Worm (Caenorhabditis elegans) whole organism, midembryonic: ENCODE measurements around the gene gar-2.

ENCODE experiments used
- T22C8.4 ChIP-seq: fragments of 200-800 bp; sonication (Bioruptor generic); IDR thresholded peaks from 2 replicates; pipeline ENCODE4 v1.3.6; 2022; ENCODE audit warnings: missing genetic modification characterization, missing compliant biosample characterization
- cog-1 ChIP-seq: sonication (generic microtip); optimal IDR thresholded peaks from 2 replicates; lab custom pipeline; 2016; ENCODE audit warnings: missing genetic modification characterization, missing compliant biosample characterization
- flt-1 ChIP-seq: fragments of 200-800 bp; sonication (Bioruptor generic); IDR thresholded peaks from 2 replicates; pipeline ENCODE4 v1.3.6; 2022; ENCODE audit warnings: missing genetic modification characterization, missing compliant biosample characterization
- klf-2 ChIP-seq: fragments of 200-800 bp; sonication (Bioruptor generic); conservative IDR thresholded peaks from 2 replicates; pipeline ENCODE4 v1.3.6; 2022; ENCODE audit warnings: missing genetic modification reagents, missing genetic modification characterization, missing compliant biosample characterization
- ref-1 ChIP-seq: fragments of 200-800 bp; sonication (Bioruptor generic); conservative IDR thresholded peaks from 2 replicates; pipeline ENCODE4 v1.3.6; 2022; ENCODE audit warnings: missing genetic modification reagents, missing genetic modification characterization, missing compliant biosample characterization
- tab-1 ChIP-seq: fragments of 200-800 bp; sonication (Bioruptor generic); IDR thresholded peaks from 2 replicates; pipeline ENCODE4 v1.3.6; 2022; ENCODE audit warnings: missing genetic modification characterization, missing compliant biosample characterization
- ztf-23 ChIP-seq: fragments of 200-800 bp; sonication (Bioruptor generic); IDR thresholded peaks from 2 replicates; pipeline ENCODE4 v1.3.6; 2022; ENCODE audit warnings: missing genetic modification reagents, missing genetic modification characterization, missing compliant biosample characterization
- ztf-29 ChIP-seq: fragments of 200-800 bp; sonication (Bioruptor generic); IDR thresholded peaks from 2 replicates; pipeline ENCODE4 v1.3.6; 2022; ENCODE audit warnings: missing genetic modification reagents, missing genetic modification characterization, missing compliant biosample characterization

ce11 chrIII:6361560-6361959 lies 52.4 kb downstream of the gar-2 start:
- no peak for TF ChIP-seq klf-2
- no peak for TF ChIP-seq cog-1 (tag; lab: Kevin White, UChicago)
- no peak for TF ChIP-seq tab-1 (GFP tag; lab: Robert Waterston, UW)
- TF ChIP-seq T22C8.4 (GFP tag; lab: Robert Waterston, UW), result no peak
- TF ChIP-seq flt-1 (GFP tag; lab: Robert Waterston, UW), result no peak
- no peak for TF ChIP-seq ztf-23 (GFP tag; lab: Robert Waterston, UW)
- TF ChIP-seq ztf-29, result no peak
- no peak for TF ChIP-seq ref-1 (GFP tag; lab: Robert Waterston, UW)
